Worm (Caenorhabditis elegans) whole organism, L1 larva: ENCODE results near the gene C11D2.4.

Source experiments
- C34B4.2 ChIP-seq: sonication (generic microtip); optimal IDR thresholded peaks from 2 replicates; lab custom pipeline; 2017; ENCODE audit warnings: mild to moderate bottlenecking, missing genetic modification characterization, missing compliant biosample characterization
- F16B12.6 ChIP-seq: fragments of 150-350 bp; optimal IDR thresholded peaks from 2 replicates; lab custom pipeline; 2014; ENCODE audit warnings: missing biosample characterization, missing genetic modification characterization
- aha-1 ChIP-seq: fragments of 150-350 bp; optimal IDR thresholded peaks from 2 replicates; lab custom pipeline; 2014; ENCODE audit warnings: missing biosample characterization, missing genetic modification characterization
- alr-1 ChIP-seq: fragments of 200-800 bp; sonication (Bioruptor generic); optimal IDR thresholded peaks from 2 replicates; lab custom pipeline; 2018; ENCODE audit warnings: borderline replicate concordance, mild to moderate bottlenecking, missing genetic modification characterization, missing compliant biosample characterization
- aly-2 ChIP-seq: fragments of 150-350 bp; optimal IDR thresholded peaks from 2 replicates; lab custom pipeline; 2014; ENCODE audit warnings: missing biosample characterization, missing genetic modification characterization
- blmp-1 ChIP-seq: fragments of 150-350 bp; optimal IDR thresholded peaks from 2 replicates; lab custom pipeline; 2014; ENCODE audit warnings: missing biosample characterization, missing genetic modification characterization
- ceh-63 ChIP-seq: fragments of 200-800 bp; sonication (Bioruptor generic); optimal IDR thresholded peaks from 2 replicates; lab custom pipeline; 2018; ENCODE audit warnings: mild to moderate bottlenecking, missing genetic modification characterization, missing compliant biosample characterization
- dsc-1 ChIP-seq: sonication (generic microtip); optimal IDR thresholded peaks from 2 replicates; lab custom pipeline; 2016; ENCODE audit warnings: mild to moderate bottlenecking, missing genetic modification characterization, missing compliant biosample characterization
- efl-3 ChIP-seq: fragments of 200-800 bp; sonication (Bioruptor generic); optimal IDR thresholded peaks from 2 replicates; lab custom pipeline; 2018; ENCODE audit warnings: mild to moderate bottlenecking, missing genetic modification characterization, missing compliant biosample characterization
- egl-27 ChIP-seq, 2 experiments: fragments of 150-350 bp in 1 of 2; sonication (generic microtip); optimal IDR thresholded peaks; 3 replicates each; lab custom pipeline; 2017 to 2018; ENCODE audit warnings: missing biosample characterization in 2 of 2, missing genetic modification characterization in 2 of 2, missing genetic modification reagents in 2 of 2
- elt-3 ChIP-seq, 6 experiments: fragments of 150-350 bp in 1 of 6; sonication (generic microtip); optimal IDR thresholded peaks; 2 replicates each; lab custom pipeline; 2017 to 2018; ENCODE audit warnings: missing biosample characterization in 6 of 6, missing genetic modification characterization in 6 of 6, inconsistent platforms in 1 of 6
- ets-5 ChIP-seq: fragments of 200-800 bp; sonication (Bioruptor generic); IDR thresholded peaks from 2 replicates; pipeline ENCODE4 v1.3.6; 2022; ENCODE audit warnings: missing genetic modification characterization, missing compliant biosample characterization
- fkh-4 ChIP-seq: sonication (generic microtip); optimal IDR thresholded peaks from 2 replicates; lab custom pipeline; 2016; ENCODE audit warnings: missing compliant biosample characterization, missing genetic modification characterization, borderline replicate concordance
- fkh-8 ChIP-seq: sonication (generic microtip); optimal IDR thresholded peaks from 2 replicates; lab custom pipeline; 2016; ENCODE audit warnings: mild to moderate bottlenecking, missing genetic modification characterization, missing compliant biosample characterization
- hlh-4 ChIP-seq: sonication (generic microtip); optimal IDR thresholded peaks from 2 replicates; lab custom pipeline; 2016; ENCODE audit warnings: mild to moderate bottlenecking, missing genetic modification characterization, missing compliant biosample characterization
- hpl-2 ChIP-seq: fragments of 150-350 bp; optimal IDR thresholded peaks from 2 replicates; lab custom pipeline; 2014; ENCODE audit warnings: missing biosample characterization, missing genetic modification reagents, missing genetic modification characterization
- irx-1 ChIP-seq: sonication (generic microtip); optimal IDR thresholded peaks from 2 replicates; lab custom pipeline; 2016; ENCODE audit warnings: missing genetic modification characterization, missing compliant biosample characterization
- isw-1 ChIP-seq: fragments of 200-800 bp; sonication (Bioruptor generic); IDR thresholded peaks from 2 replicates; pipeline ENCODE4 v1.3.6; 2022; ENCODE audit warnings: missing genetic modification characterization, missing compliant biosample characterization
- lin-14 ChIP-seq: fragments of 200-800 bp; sonication (Bioruptor generic); optimal IDR thresholded peaks from 2 replicates; lab custom pipeline; 2018; ENCODE audit warnings: mild to moderate bottlenecking, missing genetic modification characterization, moderate library complexity, missing compliant biosample characterization
- lin-39 ChIP-seq: fragments of 150-350 bp; optimal IDR thresholded peaks from 2 replicates; lab custom pipeline; 2014; ENCODE audit warnings: missing biosample characterization, missing genetic modification reagents, missing genetic modification characterization
- lsy-2 ChIP-seq, 2 experiments: fragments of 150-350 bp; optimal IDR thresholded peaks; 2 replicates each; lab custom pipeline; 2014; ENCODE audit warnings: missing biosample characterization in 2 of 2, missing genetic modification characterization in 2 of 2
- mab-9 ChIP-seq: fragments of 200-800 bp; sonication (Bioruptor generic); IDR thresholded peaks from 2 replicates; pipeline ENCODE4 v1.3.6; 2022; ENCODE audit warnings: missing genetic modification reagents, missing genetic modification characterization, missing compliant biosample characterization
- mdl-1 ChIP-seq, 2 experiments: fragments of 150-350 bp; optimal IDR thresholded peaks; 2 replicates each; lab custom pipeline; 2014 to 2017; ENCODE audit warnings: missing biosample characterization in 2 of 2, missing genetic modification characterization in 2 of 2, inconsistent platforms in 1 of 2
- mep-1 ChIP-seq: fragments of 150-350 bp; optimal IDR thresholded peaks from 2 replicates; lab custom pipeline; 2014; ENCODE audit warnings: missing biosample characterization, missing genetic modification characterization
- nhr-11 ChIP-seq: fragments of 150-350 bp; optimal IDR thresholded peaks from 2 replicates; lab custom pipeline; 2014; ENCODE audit warnings: missing biosample characterization, missing genetic modification characterization
- nhr-19 ChIP-seq: fragments of 200-800 bp; sonication (Bioruptor generic); conservative IDR thresholded peaks from 2 replicates; pipeline ENCODE4 v1.3.6; 2022; ENCODE audit warnings: missing genetic modification characterization, missing compliant biosample characterization
- nhr-237 ChIP-seq: fragments of 150-350 bp; optimal IDR thresholded peaks from 2 replicates; lab custom pipeline; 2014; ENCODE audit warnings: missing biosample characterization, missing genetic modification characterization
- nhr-28 ChIP-seq: fragments of 150-350 bp; optimal IDR thresholded peaks from 2 replicates; lab custom pipeline; 2014; ENCODE audit warnings: missing biosample characterization, missing genetic modification characterization
- nhr-71 ChIP-seq: sonication (generic microtip); optimal IDR thresholded peaks from 2 replicates; lab custom pipeline; 2016; ENCODE audit warnings: mild to moderate bottlenecking, missing genetic modification characterization, moderate library complexity, missing compliant biosample characterization
- nhr-76 ChIP-seq: sonication (generic microtip); optimal IDR thresholded peaks from 2 replicates; lab custom pipeline; 2017; ENCODE audit warnings: missing biosample characterization, missing genetic modification characterization
- nhr-85 ChIP-seq: sonication (generic microtip); peaks from one replicate; lab custom pipeline; 2016; ENCODE audit warnings: missing genetic modification characterization, inconsistent platforms, missing compliant biosample characterization
- pax-3 ChIP-seq: fragments of 200-800 bp; sonication (Bioruptor generic); optimal IDR thresholded peaks from 2 replicates; lab custom pipeline; 2018; ENCODE audit warnings: mild to moderate bottlenecking, missing genetic modification characterization, moderate library complexity, missing compliant biosample characterization
- pqm-1 ChIP-seq: sonication (generic microtip); optimal IDR thresholded peaks from 3 replicates; lab custom pipeline; 2017; ENCODE audit warnings: missing biosample characterization, missing genetic modification characterization
- rnt-1 ChIP-seq: sonication (generic microtip); optimal IDR thresholded peaks from 2 replicates; lab custom pipeline; 2016; ENCODE audit warnings: mild to moderate bottlenecking, missing genetic modification characterization, moderate library complexity, missing compliant biosample characterization
- snpc-4 ChIP-seq: fragments of 150-350 bp; optimal IDR thresholded peaks from 2 replicates; lab custom pipeline; 2014; ENCODE audit warnings: missing biosample characterization, missing genetic modification characterization
- snu-23 ChIP-seq: sonication (generic microtip); optimal IDR thresholded peaks from 2 replicates; lab custom pipeline; 2016; ENCODE audit warnings: missing genetic modification characterization, missing compliant biosample characterization
- sup-37 ChIP-seq: fragments of 200-800 bp; sonication (Bioruptor generic); optimal IDR thresholded peaks from 2 replicates; lab custom pipeline; 2018; ENCODE audit warnings: mild to moderate bottlenecking, missing genetic modification characterization, missing compliant biosample characterization
- unc-62 ChIP-seq: fragments of 150-350 bp; optimal IDR thresholded peaks from 2 replicates; lab custom pipeline; 2014; ENCODE audit warnings: missing biosample characterization, missing genetic modification reagents, missing genetic modification characterization
- unc-86 ChIP-seq: sonication (generic microtip); optimal IDR thresholded peaks from 2 replicates; lab custom pipeline; 2016; ENCODE audit warnings: missing genetic modification characterization, missing compliant biosample characterization

Gene C11D2.4

ce11 chrIV:6206294-6206776 is 49.6 kb upstream of the C11D2.4 start, which contains the start of gene C49A9.10 (continued):
- TF ChIP-seq sup-37 (GFP tag; lab: Kevin White, UChicago) (peak; percentile 86), unc-62 (no peak), C34B4.2 (tag; lab: Kevin White, UChicago) (peak; percentile 61), unc-86 (tag; lab: Kevin White, UChicago) (peak; percentile 88), blmp-1 (peak; percentile 27), hpl-2 (GFP tag; lab: Kevin White, UChicago) (peak; percentile 47), F16B12.6 (tag; lab: Kevin White, UChicago) (peak; percentile 58), efl-3 (GFP tag; lab: Kevin White, UChicago) (peak; percentile 45), nhr-11 (tag; lab: Kevin White, UChicago) (peak; percentile 28), alr-1 (tag; lab: Kevin White, UChicago) (no peak), isw-1 (peak; percentile 85), mep-1 (peak; percentile 84), nhr-19 (GFP tag; lab: Robert Waterston, UW) (peak; percentile 89), dsc-1 (tag; lab: Kevin White, UChicago) (peak; percentile 97), nhr-76 (tag; lab: Kevin White, UChicago) (no peak), pax-3 (peak; percentile 97), elt-3 (tag; optimal IDR thresholded peaks at IDR 0.05; lab: Kevin White, UChicago) (peak in 3 of 6 experiments; percentile 5 to 76 (median 21)), hlh-4 (peak; percentile 88), lin-39 (tag; lab: Kevin White, UChicago) (peak; percentile 80), fkh-8 (peak; percentile 76), pqm-1 (no peak), ets-5 (GFP tag; lab: Robert Waterston, UW) (no peak), mdl-1 (tag; optimal IDR thresholded peaks at IDR 0.05; lab: Kevin White, UChicago) (peak in 1 of 2 experiments; percentile 61), fkh-4 (tag; lab: Kevin White, UChicago) (peak; percentile 98), aly-2 (peak; percentile 9), nhr-237 (tag; lab: Kevin White, UChicago) (no peak), ceh-63 (GFP tag; lab: Kevin White, UChicago) (no peak), lin-14 (peak; percentile 91), rnt-1 (tag; lab: Kevin White, UChicago) (peak; percentile 100), nhr-71 (tag; lab: Kevin White, UChicago) (peak; percentile 96), lsy-2 (tag; optimal IDR thresholded peaks at IDR 0.05; lab: Kevin White, UChicago) (peak; percentile 88 to 90), snpc-4 (peak; percentile 70)

DNA sequence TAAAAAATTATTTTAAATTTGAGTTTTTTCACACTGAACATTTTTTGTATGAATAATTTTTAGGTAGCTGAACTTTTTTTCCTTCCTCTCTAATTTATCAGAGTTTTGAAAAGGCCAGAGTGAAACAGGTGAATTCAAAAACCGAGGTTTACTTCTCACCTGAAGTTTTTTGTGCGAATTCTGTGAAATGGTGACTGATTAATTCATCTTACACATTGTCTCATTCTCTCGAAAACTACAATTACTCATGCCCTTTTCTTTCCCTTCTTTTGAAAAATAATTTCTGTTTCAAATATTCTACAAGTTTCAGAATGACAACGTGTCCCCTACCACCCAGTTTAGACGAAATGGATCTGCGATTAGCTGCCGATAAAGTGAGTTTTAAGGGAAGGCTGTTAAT is 45.0 kb upstream of the C11D2.4 start, which contains the start of gene tkr-2:
Gene tkr-2 (plus strand): TSS at position 301 of the 400 bp plus-strand sequence.
- TF ChIP-seq hlh-4: peak; percentile 11
- TF ChIP-seq egl-27 (tag; optimal IDR thresholded peaks at IDR 0.05; lab: Kevin White, UChicago): no peak
- TF ChIP-seq, all 84 proteins: peak for 1

- peak; percentile 23 for TF ChIP-seq fkh-8
- TF ChIP-seq aha-1 (tag; lab: Kevin White, UChicago): no peak
- no peak for TF ChIP-seq elt-3 (tag; optimal IDR thresholded peaks at IDR 0.05; lab: Kevin White, UChicago)
- TF ChIP-seq lin-14: no peak
- no peak for TF ChIP-seq nhr-85 (tag; lab: Kevin White, UChicago)
- TF ChIP-seq snu-23: no peak
- no peak for TF ChIP-seq nhr-76 (tag; lab: Kevin White, UChicago)
- TF ChIP-seq nhr-71 (tag; lab: Kevin White, UChicago): peak; percentile 28
- TF ChIP-seq hlh-4: peak; percentile 96
- TF ChIP-seq pax-3: no peak
- TF ChIP-seq nhr-28 (tag; lab: Kevin White, UChicago): no peak
- no peak for TF ChIP-seq irx-1
- no peak for TF ChIP-seq nhr-237 (tag; lab: Kevin White, UChicago)
- TF ChIP-seq mab-9 (GFP tag; lab: Robert Waterston, UW): no peak
Observed at ce11 chrIV:6200249-6200648, 43.5 kb upstream of the C11D2.4 start.
